Fruit fly (Drosophila melanogaster): ENCODE measurements around the gene unc.

The unc gene

dm6 chrX:21080335-21080734, 36.4 kb downstream of the unc start:
- no peak for TF ChIP-seq Hmx (GFP tag; optimal IDR thresholded peaks at IDR 0.05)
- no peak for TF ChIP-seq Fer3 (tag; optimal IDR thresholded peaks at IDR 0.05)
- TF ChIP-seq HLHmδ (GFP tag; optimal IDR thresholded peaks at IDR 0.05) = no peak
- no peak for TF ChIP-seq Sry-β (GFP tag; optimal IDR thresholded peaks at IDR 0.05)
- no peak for TF ChIP-seq CG13775 (GFP tag; optimal IDR thresholded peaks at IDR 0.05)
- TF ChIP-seq Dbx (GFP tag; IDR thresholded peaks at IDR 0.05) = no peak
- no peak for TF ChIP-seq CG6683 (GFP tag; optimal IDR thresholded peaks at IDR 0.05)
- no peak for TF ChIP-seq zen2 (GFP tag; IDR thresholded peaks at IDR 0.05; ENCODE audit: partially characterized antibody)
- no peak for TF ChIP-seq ken (GFP tag; IDR thresholded peaks at IDR 0.05)
- TF ChIP-seq zfh2 (GFP tag; optimal IDR thresholded peaks at IDR 0.05) = no peak
- peak; percentile 67; the same call in 1 of the 2 replicates for TF ChIP-seq CG10321 (GFP tag; IDR thresholded peaks at IDR 0.05)
- no peak for TF ChIP-seq CHES-1-like (GFP tag; optimal IDR thresholded peaks at IDR 0.05)
- TF ChIP-seq zf30C (GFP tag; optimal IDR thresholded peaks at IDR 0.05) = no peak
- TF ChIP-seq CG8089 (GFP tag; optimal IDR thresholded peaks at IDR 0.05) = no peak
- TF ChIP-seq CG32767 (GFP tag; IDR thresholded peaks at IDR 0.05) = 0 out of 2 replicates have a peak, but pooled peaks have one; percentile 25
- TF ChIP-seq CG2199 (GFP tag; IDR thresholded peaks at IDR 0.05) = peak; percentile 15; the same call in 1 of the 3 replicates
- no peak for TF ChIP-seq Poxn (GFP tag; IDR thresholded peaks at IDR 0.05)
- TF ChIP-seq CG14667 (GFP tag; IDR thresholded peaks at IDR 0.05) = no peak
- no peak for TF ChIP-seq rib (GFP tag; IDR thresholded peaks at IDR 0.05)
- no peak for TF ChIP-seq crc (GFP tag; optimal IDR thresholded peaks at IDR 0.05)
- TF ChIP-seq Stat92E (GFP tag; optimal IDR thresholded peaks at IDR 0.05) = no peak
- TF ChIP-seq kni (GFP tag; optimal IDR thresholded peaks at IDR 0.05) = no peak
- TF ChIP-seq Max (GFP tag; optimal IDR thresholded peaks at IDR 0.05) = no peak
- TF ChIP-seq crol (GFP tag; IDR thresholded peaks at IDR 0.05) = no peak
- TF ChIP-seq gfzf (GFP tag; optimal IDR thresholded peaks at IDR 0.05) = peak; percentile 13
- TF ChIP-seq stwl (tag; optimal IDR thresholded peaks at IDR 0.05) = peak; percentile 70
- no peak for TF ChIP-seq CG1529 (GFP tag; optimal IDR thresholded peaks at IDR 0.05)
- no peak for TF ChIP-seq CG8290 (GFP tag; optimal IDR thresholded peaks at IDR 0.05)
- peak in 1 of 2 experiments; percentile 0 for TF ChIP-seq CG8290 (tag; optimal IDR thresholded peaks at IDR 0.05)
- TF ChIP-seq CG6272 (GFP tag; IDR thresholded peaks at IDR 0.05) = no peak
- TF ChIP-seq BEAF-32 (GFP tag; optimal IDR thresholded peaks at IDR 0.05) = no peak

dm6 chrX:21074329-21074708, 42.4 kb downstream of the unc start:
- peak; percentile 37; the same call in 1 of the 3 replicates for TF ChIP-seq row (GFP tag; IDR thresholded peaks at IDR 0.05)
- peak; percentile 32 for TF ChIP-seq lab (GFP tag; optimal IDR thresholded peaks at IDR 0.05)
- peak; percentile 42 for TF ChIP-seq CG2120 (GFP tag; optimal IDR thresholded peaks at IDR 0.05)
- TF ChIP-seq CG6854 (GFP tag; optimal IDR thresholded peaks at IDR 0.05) = no peak
- TF ChIP-seq CG43689 (GFP tag; IDR thresholded peaks at IDR 0.05) = no peak
- TF ChIP-seq sob (GFP tag; IDR thresholded peaks at IDR 0.05) = 0 out of 2 replicates have a peak, but pooled peaks have one; percentile 21
- TF ChIP-seq CG42726 (GFP tag; IDR thresholded peaks at IDR 0.05; ENCODE audit: partially characterized antibody) = no peak
- TF ChIP-seq CG15073 (GFP tag; optimal IDR thresholded peaks at IDR 0.05) = no peak
- TF ChIP-seq CG11504 (tag; optimal IDR thresholded peaks at IDR 0.05) = peak; percentile 18
- no peak for TF ChIP-seq CG1792 (GFP tag; optimal IDR thresholded peaks at IDR 0.05)
- no peak for TF ChIP-seq Adf1 (GFP tag; IDR thresholded peaks at IDR 0.05)
- peak; percentile 6 for TF ChIP-seq CG2712 (tag; optimal IDR thresholded peaks at IDR 0.05)
- peak; percentile 19; the same call in 1 of the 2 replicates for TF ChIP-seq Ptx1 (GFP tag; IDR thresholded peaks at IDR 0.05)
- no peak for TF ChIP-seq CG12659 (GFP tag; optimal IDR thresholded peaks at IDR 0.05)
- peak; percentile 26 for TF ChIP-seq Dip3 (GFP tag; optimal IDR thresholded peaks at IDR 0.05)
- no peak for TF ChIP-seq CG34376 (GFP tag; optimal IDR thresholded peaks at IDR 0.05)
- TF ChIP-seq pnt (GFP tag; optimal IDR thresholded peaks at IDR 0.05) = no peak
- TF ChIP-seq CG8290 (GFP tag; optimal IDR thresholded peaks at IDR 0.05) = no peak
- no peak for TF ChIP-seq CG8290 (tag; optimal IDR thresholded peaks at IDR 0.05)
- no peak for TF ChIP-seq Hr78 (GFP tag; optimal IDR thresholded peaks at IDR 0.05)
- no peak for TF ChIP-seq Spps (tag; optimal IDR thresholded peaks at IDR 0.05)
- no peak for TF ChIP-seq Dbx (GFP tag; IDR thresholded peaks at IDR 0.05)
- no peak for TF ChIP-seq CG31224 (GFP tag; IDR thresholded peaks at IDR 0.05)
- 0 out of 2 replicates have a peak, but pooled peaks have one; percentile 13 for TF ChIP-seq CG32532 (GFP tag; IDR thresholded peaks at IDR 0.05)
- peak; percentile 11 for TF ChIP-seq zfh2 (GFP tag; optimal IDR thresholded peaks at IDR 0.05)

Measured in whole organism, embryonic.